Worm (Caenorhabditis elegans) whole organism, L1 larva: ENCODE results near the gene Y56A3A.22.

Experiments
- C16A3.4 ChIP-seq: fragments of 150-350 bp; optimal IDR thresholded peaks from 2 replicates; lab custom pipeline; 2014; ENCODE audit warnings: missing biosample characterization, missing genetic modification characterization
- aha-1 ChIP-seq: fragments of 150-350 bp; optimal IDR thresholded peaks from 2 replicates; lab custom pipeline; 2014; ENCODE audit warnings: missing biosample characterization, missing genetic modification characterization
- blmp-1 ChIP-seq: fragments of 150-350 bp; optimal IDR thresholded peaks from 2 replicates; lab custom pipeline; 2014; ENCODE audit warnings: missing biosample characterization, missing genetic modification characterization
- ceh-82 ChIP-seq, 3 experiments: fragments of 150-350 bp in 1 of 3; sonication (generic microtip) in 2 of 3; optimal IDR thresholded peaks; 2 replicates each; lab custom pipeline; 2014 to 2017; ENCODE audit warnings: missing biosample characterization in 3 of 3, missing genetic modification characterization in 3 of 3
- ceh-90 ChIP-seq: sonication (generic microtip); optimal IDR thresholded peaks from 2 replicates; lab custom pipeline; 2016; ENCODE audit warnings: missing genetic modification characterization, missing compliant biosample characterization
- dpl-1 ChIP-seq, 3 experiments: fragments of 150-350 bp in 2 of 3; sonication (generic microtip) in 1 of 3; optimal IDR thresholded peaks; 2 replicates each; lab custom pipeline; 2014 to 2017; ENCODE audit warnings: missing biosample characterization in 3 of 3, missing genetic modification characterization in 3 of 3, missing genetic modification reagents in 3 of 3
- efl-1 ChIP-seq, 4 experiments: fragments of 150-350 bp; optimal IDR thresholded peaks in 3 of 4; peaks in 1 of 4; 1 replicate in 1 of 4; 2 replicates in 3 of 4; lab custom pipeline; 2014; ENCODE audit warnings: missing biosample characterization in 2 of 4, missing genetic modification characterization in 2 of 4, missing genetic modification reagents in 2 of 4
- fkh-8 ChIP-seq: sonication (generic microtip); optimal IDR thresholded peaks from 2 replicates; lab custom pipeline; 2016; ENCODE audit warnings: mild to moderate bottlenecking, missing genetic modification characterization, missing compliant biosample characterization
- grh-1 ChIP-seq: fragments of 200-800 bp; sonication (Bioruptor generic); IDR thresholded peaks from 2 replicates; pipeline ENCODE4 v1.3.6; 2022; ENCODE audit warnings: missing genetic modification reagents, missing genetic modification characterization, missing compliant biosample characterization
- hpl-2 ChIP-seq: fragments of 150-350 bp; optimal IDR thresholded peaks from 2 replicates; lab custom pipeline; 2014; ENCODE audit warnings: missing biosample characterization, missing genetic modification reagents, missing genetic modification characterization
- lin-35 ChIP-seq, 2 experiments: fragments of 150-350 bp; optimal IDR thresholded peaks; 2 replicates each; lab custom pipeline; 2014; ENCODE audit warnings: missing biosample characterization in 2 of 2, missing genetic modification characterization in 2 of 2, missing genetic modification reagents in 2 of 2
- mdl-1 ChIP-seq, 2 experiments: fragments of 150-350 bp; optimal IDR thresholded peaks; 2 replicates each; lab custom pipeline; 2014 to 2017; ENCODE audit warnings: missing biosample characterization in 2 of 2, missing genetic modification characterization in 2 of 2, inconsistent platforms in 1 of 2
- mep-1 ChIP-seq: fragments of 150-350 bp; optimal IDR thresholded peaks from 2 replicates; lab custom pipeline; 2014; ENCODE audit warnings: missing biosample characterization, missing genetic modification characterization
- nhr-11 ChIP-seq: fragments of 150-350 bp; optimal IDR thresholded peaks from 2 replicates; lab custom pipeline; 2014; ENCODE audit warnings: missing biosample characterization, missing genetic modification characterization
- nhr-12 ChIP-seq: sonication (generic microtip); optimal IDR thresholded peaks from 2 replicates; lab custom pipeline; 2017; ENCODE audit warnings: missing biosample characterization, missing genetic modification characterization
- nhr-19 ChIP-seq: fragments of 200-800 bp; sonication (Bioruptor generic); conservative IDR thresholded peaks from 2 replicates; pipeline ENCODE4 v1.3.6; 2022; ENCODE audit warnings: missing genetic modification characterization, missing compliant biosample characterization
- nhr-76 ChIP-seq: sonication (generic microtip); optimal IDR thresholded peaks from 2 replicates; lab custom pipeline; 2017; ENCODE audit warnings: missing biosample characterization, missing genetic modification characterization
- nhr-84 ChIP-seq: sonication (generic microtip); optimal IDR thresholded peaks from 2 replicates; lab custom pipeline; 2017; ENCODE audit warnings: missing biosample characterization, missing genetic modification characterization
- nhr-85 ChIP-seq: sonication (generic microtip); peaks from one replicate; lab custom pipeline; 2016; ENCODE audit warnings: missing genetic modification characterization, inconsistent platforms, missing compliant biosample characterization
- nhr-90 ChIP-seq: sonication (generic microtip); optimal IDR thresholded peaks from 2 replicates; lab custom pipeline; 2016; ENCODE audit warnings: mild to moderate bottlenecking, missing genetic modification characterization, missing compliant biosample characterization; ENCODE audit not compliant: poor library complexity
- pax-3 ChIP-seq: fragments of 200-800 bp; sonication (Bioruptor generic); optimal IDR thresholded peaks from 2 replicates; lab custom pipeline; 2018; ENCODE audit warnings: mild to moderate bottlenecking, missing genetic modification characterization, moderate library complexity, missing compliant biosample characterization
- pqm-1 ChIP-seq: sonication (generic microtip); optimal IDR thresholded peaks from 3 replicates; lab custom pipeline; 2017; ENCODE audit warnings: missing biosample characterization, missing genetic modification characterization
- rnt-1 ChIP-seq: sonication (generic microtip); optimal IDR thresholded peaks from 2 replicates; lab custom pipeline; 2016; ENCODE audit warnings: mild to moderate bottlenecking, missing genetic modification characterization, moderate library complexity, missing compliant biosample characterization
- snu-23 ChIP-seq: sonication (generic microtip); optimal IDR thresholded peaks from 2 replicates; lab custom pipeline; 2016; ENCODE audit warnings: missing genetic modification characterization, missing compliant biosample characterization
- sox-4 ChIP-seq: sonication (generic microtip); optimal IDR thresholded peaks from 2 replicates; lab custom pipeline; 2016; ENCODE audit warnings: missing genetic modification characterization, missing compliant biosample characterization
- sup-37 ChIP-seq: fragments of 200-800 bp; sonication (Bioruptor generic); optimal IDR thresholded peaks from 2 replicates; lab custom pipeline; 2018; ENCODE audit warnings: mild to moderate bottlenecking, missing genetic modification characterization, missing compliant biosample characterization
- tlp-1 ChIP-seq: fragments of 150-350 bp; optimal IDR thresholded peaks from 2 replicates; lab custom pipeline; 2014; ENCODE audit warnings: missing biosample characterization, missing genetic modification characterization
- unc-130 ChIP-seq: fragments of 150-350 bp; optimal IDR thresholded peaks from 2 replicates; lab custom pipeline; 2017; ENCODE audit warnings: missing biosample characterization, missing genetic modification characterization, inconsistent platforms
- unc-86 ChIP-seq: sonication (generic microtip); optimal IDR thresholded peaks from 2 replicates; lab custom pipeline; 2016; ENCODE audit warnings: missing genetic modification characterization, missing compliant biosample characterization
- xbp-1 ChIP-seq: sonication (generic microtip); optimal IDR thresholded peaks from 2 replicates; lab custom pipeline; 2016; ENCODE audit warnings: missing genetic modification characterization, missing compliant biosample characterization
- zip-4 ChIP-seq: fragments of 200-800 bp; sonication (Bioruptor generic); optimal IDR thresholded peaks from 2 replicates; lab custom pipeline; 2018; ENCODE audit warnings: mild to moderate bottlenecking, missing genetic modification characterization, moderate library complexity, missing compliant biosample characterization

Y56A3A.22 gene

DNA sequence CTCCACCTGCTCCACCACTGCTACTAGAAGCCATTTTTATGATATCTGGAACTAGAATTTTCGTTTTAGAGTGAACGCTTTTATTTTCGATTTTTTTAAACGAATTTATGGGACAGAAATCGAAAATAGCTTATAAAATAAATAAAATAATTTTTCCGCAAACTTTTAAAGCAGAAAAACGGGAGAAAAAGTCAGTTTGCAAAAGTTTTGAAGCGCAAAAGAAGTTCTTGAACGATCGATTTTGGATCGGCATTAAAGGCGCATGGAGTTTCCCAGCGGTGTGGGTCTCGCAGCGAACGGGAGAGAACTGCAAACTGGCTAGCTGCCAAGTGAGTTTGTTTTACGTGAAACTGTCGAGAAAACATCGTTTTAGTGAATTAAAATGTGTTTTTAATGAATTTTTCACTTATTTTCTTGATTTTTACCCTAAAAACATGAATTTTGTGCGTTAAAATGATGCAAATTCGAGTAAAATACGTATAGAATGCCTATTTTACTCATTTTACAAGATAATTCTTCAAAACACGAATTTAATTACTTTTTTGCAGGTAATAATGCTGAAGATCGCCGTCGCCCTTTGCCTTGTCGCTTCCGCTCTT lies 1.2 kb upstream of the Y56A3A.22 start, which contains the start of the genes ccf-1 and trap-4 (continued):
- TF ChIP-seq hpl-2 = no peak
- TF ChIP-seq snu-23 (GFP tag; lab: Kevin White, UChicago) = peak; percentile 60
- no peak for TF ChIP-seq mdl-1 (tag; optimal IDR thresholded peaks at IDR 0.05; lab: Kevin White, UChicago)
- peak in 2 of 3 experiments; percentile 22 to 58 for TF ChIP-seq ceh-82 (tag; optimal IDR thresholded peaks at IDR 0.05; lab: Kevin White, UChicago)
- no peak for TF ChIP-seq zip-4 (GFP tag; lab: Kevin White, UChicago)
- TF ChIP-seq aha-1 (tag; lab: Kevin White, UChicago) = no peak
- TF ChIP-seq unc-130 (tag; lab: Kevin White, UChicago) = peak; percentile 13
- TF ChIP-seq nhr-85 (tag; lab: Kevin White, UChicago) = peak; percentile 67
- peak; percentile 40 for TF ChIP-seq xbp-1 (tag; lab: Kevin White, UChicago)
- peak; percentile 67 to 84 for TF ChIP-seq lin-35 (GFP tag; optimal IDR thresholded peaks at IDR 0.05; lab: Kevin White, UChicago)
- no peak for TF ChIP-seq grh-1
- no peak for TF ChIP-seq pax-3
- TF ChIP-seq ceh-90 (tag; lab: Kevin White, UChicago) = no peak
- no peak for TF ChIP-seq nhr-84 (tag; lab: Kevin White, UChicago)
- no peak for TF ChIP-seq nhr-76 (tag; lab: Kevin White, UChicago)
- peak; percentile 48 for TF ChIP-seq C16A3.4 (tag; lab: Kevin White, UChicago)

DNA sequence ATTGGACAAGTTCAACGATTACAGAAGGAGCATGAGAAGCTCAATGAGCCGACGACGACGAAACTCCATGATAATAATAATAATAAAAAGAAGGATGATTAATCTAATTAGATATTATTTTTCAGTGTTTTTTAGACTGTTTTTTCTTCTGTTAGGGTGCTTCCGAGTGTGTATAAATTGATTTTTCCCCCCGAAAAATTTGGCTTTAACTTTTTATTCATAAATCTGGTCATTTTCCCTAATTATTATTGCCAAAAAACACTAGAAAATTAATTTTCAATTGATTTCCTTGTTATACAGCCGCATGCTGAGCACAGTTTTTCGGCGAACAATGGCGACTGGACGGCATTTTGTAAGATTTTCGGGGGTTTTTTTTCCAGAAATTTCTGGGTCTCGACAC lies 2.1 kb downstream of the Y56A3A.22 start, which contains the start of gene nft-1:
nft-1 (plus strand) TSS at position 301 of the 400 bp plus-strand sequence.
- TF ChIP-seq mep-1 (no peak), tlp-1 (no peak), rnt-1 (tag; lab: Kevin White, UChicago) (no peak), sox-4 (tag; lab: Kevin White, UChicago) (no peak), efl-1 (optimal IDR thresholded peaks at IDR 0.05; lab: Kevin White, UChicago) (no peak), efl-1 (GFP tag; optimal IDR thresholded peaks at IDR 0.05 in 1 of 2; lab: Kevin White, UChicago) (peak in 1 of 2 experiments; percentile 2), nhr-19 (no peak), nhr-85 (tag; lab: Kevin White, UChicago) (no peak)

DNA sequence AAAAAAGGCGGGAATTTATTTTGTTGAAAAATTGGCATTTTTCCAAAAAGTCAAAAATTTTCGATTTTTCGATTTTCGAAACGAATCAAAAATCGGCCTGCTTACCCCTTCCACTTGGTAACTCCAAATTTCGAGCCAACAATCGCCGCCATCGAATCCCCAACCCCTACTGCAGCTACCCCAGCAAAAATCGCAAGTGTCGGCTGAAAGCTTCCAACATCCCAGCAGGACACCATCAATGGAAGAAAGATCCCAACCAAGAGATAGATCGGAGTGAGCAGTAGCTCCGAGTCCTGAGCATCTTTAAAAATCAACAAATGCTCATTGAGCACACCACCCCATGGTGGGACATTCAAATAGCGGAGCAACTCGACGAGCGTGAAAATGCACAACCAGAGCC lies 9.4 kb downstream of the Y56A3A.22 start:
- no peak for TF ChIP-seq efl-1 (optimal IDR thresholded peaks at IDR 0.05; lab: Kevin White, UChicago)
- TF ChIP-seq efl-1 (GFP tag; optimal IDR thresholded peaks at IDR 0.05 in 1 of 2; lab: Kevin White, UChicago) = peak in 1 of 2 experiments; percentile 54
- no peak for TF ChIP-seq pqm-1 (tag; lab: Kevin White, UChicago)
- 0 out of 2 replicates have a peak, but pooled peaks have one; percentile 2 for TF ChIP-seq nhr-19
- TF ChIP-seq blmp-1 (tag; lab: Kevin White, UChicago) = no peak
- no peak for TF ChIP-seq sup-37
- no peak for TF ChIP-seq dpl-1 (GFP tag; optimal IDR thresholded peaks at IDR 0.05; lab: Kevin White, UChicago)
- no peak for TF ChIP-seq sox-4 (tag; lab: Kevin White, UChicago)
- TF ChIP-seq unc-86 (tag; lab: Kevin White, UChicago) = no peak
- no peak for TF ChIP-seq C16A3.4 (tag; lab: Kevin White, UChicago)

DNA sequence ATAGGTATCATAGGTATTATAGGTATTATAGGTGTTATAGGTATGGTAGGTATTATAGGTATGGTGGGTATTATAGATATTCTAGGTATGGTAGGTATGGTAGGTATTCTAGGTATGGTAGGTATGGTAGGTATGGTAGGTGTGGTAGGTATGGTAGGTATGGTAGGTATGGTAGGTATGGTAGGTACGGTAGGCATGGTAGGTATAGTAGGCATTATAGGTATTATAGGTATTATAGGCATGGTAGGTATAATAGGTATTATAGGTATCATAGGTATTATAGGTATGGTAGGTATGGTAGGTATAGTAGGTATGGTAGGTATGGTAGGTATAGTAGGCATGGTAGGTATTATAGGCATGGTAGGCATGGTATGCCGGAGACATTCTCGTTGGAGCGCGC lies 10.5 kb downstream of the Y56A3A.22 start:
- TF ChIP-seq nhr-12 (tag; lab: Kevin White, UChicago) = no peak
- peak; percentile 30 for TF ChIP-seq nhr-85 (tag; lab: Kevin White, UChicago)

DNA sequence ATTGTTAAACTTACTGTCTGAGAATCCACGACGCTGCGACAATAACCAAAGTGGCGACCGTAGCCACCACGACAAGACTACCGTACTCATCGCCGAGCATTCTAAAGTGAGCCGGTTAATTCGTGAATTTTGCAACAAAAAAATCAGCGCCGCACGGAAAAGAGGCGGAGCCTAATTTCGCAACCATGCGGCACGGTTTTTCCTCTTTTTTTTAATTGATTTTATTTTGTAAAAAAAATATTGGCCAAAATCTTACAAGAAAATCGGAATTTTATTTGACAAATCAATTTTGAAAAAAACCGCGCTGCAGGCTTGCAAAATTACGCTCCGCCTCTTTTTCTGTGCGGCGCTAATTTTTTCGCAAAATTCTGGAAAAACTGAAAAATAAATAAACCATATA lies 12.0 kb downstream of the Y56A3A.22 start, which contains the start of gene dolk-1:
dolk-1 (minus strand) TSS at position 101 of the 400 bp plus-strand sequence.
- no peak for TF ChIP-seq nhr-11 (tag; lab: Kevin White, UChicago)
- TF ChIP-seq efl-1 (optimal IDR thresholded peaks at IDR 0.05; lab: Kevin White, UChicago) = no peak
- TF ChIP-seq efl-1 (GFP tag; optimal IDR thresholded peaks at IDR 0.05 in 1 of 2; lab: Kevin White, UChicago) = no peak
- no peak for TF ChIP-seq fkh-8
- TF ChIP-seq unc-130 (tag; lab: Kevin White, UChicago) = no peak
- no peak for TF ChIP-seq nhr-90 (tag; lab: Kevin White, UChicago)
- TF ChIP-seq hpl-2 = no peak
